Fruit fly (Drosophila melanogaster): ENCODE results near the gene CG11370.

DNA sequence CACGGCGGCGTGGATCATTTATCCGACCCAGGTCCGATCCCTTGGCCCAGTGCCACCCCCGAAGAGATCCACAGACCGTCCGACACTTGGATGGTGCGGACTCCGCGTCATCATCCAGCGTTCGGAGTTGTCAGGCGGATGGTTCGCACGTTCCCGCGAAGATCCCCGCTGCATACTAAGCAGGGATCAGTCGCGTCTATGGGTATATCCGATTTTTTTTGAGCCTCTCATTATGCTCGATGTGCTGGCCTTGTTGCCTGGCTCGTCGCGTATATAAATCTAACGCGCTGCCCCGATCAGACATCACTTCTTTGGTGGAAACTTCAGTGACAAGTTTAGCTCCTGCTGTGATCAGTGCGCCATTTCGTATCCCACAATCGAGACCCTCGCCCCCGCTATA lies at the start of gene CG11370:
- no peak for TF ChIP-seq usp (GFP tag; optimal IDR thresholded peaks at IDR 0.05)
- TF ChIP-seq dl (GFP tag; optimal IDR thresholded peaks at IDR 0.05; ENCODE audit: insufficient read depth in 1 of 2, partially characterized antibody in 2 of 2), result no peak
- no peak for TF ChIP-seq Vsx2 (GFP tag; optimal IDR thresholded peaks at IDR 0.05; ENCODE audit: partially characterized antibody)
- no peak for TF ChIP-seq Mio (GFP tag; optimal IDR thresholded peaks at IDR 0.05)
- TF ChIP-seq Jra (GFP tag; optimal IDR thresholded peaks at IDR 0.05), result no peak
- no peak for TF ChIP-seq Myc (optimal IDR thresholded peaks at IDR 0.05)
- TF ChIP-seq N (GFP tag; optimal IDR thresholded peaks at IDR 0.05), result no peak

Measured in whole organism, wandering third instar larva.